Fruit fly (Drosophila melanogaster) whole organism, embryonic: ENCODE results near the gene spd-2.

Experiments used
- Atf3 ChIP-seq: fragments of 200-800 bp; sonication (Bioruptor generic); optimal IDR thresholded peaks from 3 replicates; lab custom pipeline; 2016; ENCODE audit warnings: missing biosample characterization, missing genetic modification characterization
- Bgb ChIP-seq: fragments of 200-800 bp; sonication (Bioruptor generic); IDR thresholded peaks from 2 replicates; pipeline ENCODE4 v1.3.6; 2022; ENCODE audit warnings: missing biosample characterization, missing genetic modification characterization; ENCODE audit not compliant: partially characterized antibody
- Blimp-1 ChIP-seq: fragments of 200-800 bp; sonication (Bioruptor generic); optimal IDR thresholded peaks from 3 replicates; lab custom pipeline; 2018; ENCODE audit warnings: missing biosample characterization, missing genetic modification characterization, mild to moderate bottlenecking, moderate library complexity, missing genetic modification reagents
- CG10147 ChIP-seq: fragments of 200-800 bp; sonication (Bioruptor generic); optimal IDR thresholded peaks from 2 replicates; lab custom pipeline; 2019; ENCODE audit warnings: missing biosample characterization, mild to moderate bottlenecking, missing genetic modification characterization, moderate library complexity
- CG10267 ChIP-seq: fragments of 200-800 bp; sonication (Bioruptor generic); optimal IDR thresholded peaks from 2 replicates; lab custom pipeline; 2018; ENCODE audit warnings: missing biosample characterization, mild to moderate bottlenecking, missing genetic modification characterization, moderate library complexity
- CG12071 ChIP-seq: fragments of 200-800 bp; sonication (Bioruptor generic); optimal IDR thresholded peaks from 3 replicates; lab custom pipeline; 2018; ENCODE audit warnings: missing biosample characterization, mild to moderate bottlenecking, missing genetic modification characterization
- CG13624 ChIP-seq: fragments of 200-800 bp; sonication (Bioruptor generic); optimal IDR thresholded peaks from 2 replicates; lab custom pipeline; 2016; ENCODE audit warnings: missing biosample characterization, missing genetic modification characterization
- CG13894 ChIP-seq: fragments of 200-800 bp; sonication (Bioruptor generic); optimal IDR thresholded peaks from 3 replicates; lab custom pipeline; 2018; ENCODE audit warnings: missing biosample characterization, mild to moderate bottlenecking, missing genetic modification characterization, moderate library complexity
- CG15269 ChIP-seq: fragments of 200-800 bp; sonication (Bioruptor generic); optimal IDR thresholded peaks from 2 replicates; lab custom pipeline; 2018; ENCODE audit warnings: missing biosample characterization, mild to moderate bottlenecking, missing genetic modification characterization, moderate library complexity
- CG1529 ChIP-seq: fragments of 200-800 bp; sonication (Bioruptor generic); optimal IDR thresholded peaks from 3 replicates; lab custom pipeline; 2018; ENCODE audit warnings: missing biosample characterization, missing genetic modification characterization
- CG1647 ChIP-seq: fragments of 200-800 bp; sonication (Bioruptor generic); optimal IDR thresholded peaks from 3 replicates; lab custom pipeline; 2016; ENCODE audit warnings: missing biosample characterization, missing genetic modification characterization
- CG17186 ChIP-seq: fragments of 200-800 bp; sonication (Bioruptor generic); optimal IDR thresholded peaks from 3 replicates; lab custom pipeline; 2017; ENCODE audit warnings: missing biosample characterization, missing genetic modification reagents, missing genetic modification characterization
- CG17829 ChIP-seq: fragments of 200-800 bp; optimal IDR thresholded peaks from 2 replicates; lab custom pipeline; 2019; ENCODE audit warnings: missing biosample characterization, mild to moderate bottlenecking, missing genetic modification characterization, moderate library complexity
- CG18476 ChIP-seq: fragments of 200-800 bp; sonication (Bioruptor generic); optimal IDR thresholded peaks from 2 replicates; lab custom pipeline; 2016; ENCODE audit warnings: missing biosample characterization, mild to moderate bottlenecking, missing genetic modification characterization
- CG32532 ChIP-seq: fragments of 200-800 bp; sonication (Bioruptor generic); IDR thresholded peaks from 2 replicates; pipeline ENCODE4 v1.3.6; 2022; ENCODE audit warnings: missing biosample characterization, missing genetic modification characterization
- CG3281 ChIP-seq: fragments of 200-800 bp; sonication (Bioruptor generic); optimal IDR thresholded peaks from 3 replicates; lab custom pipeline; 2017; ENCODE audit warnings: missing biosample characterization, mild to moderate bottlenecking, missing genetic modification characterization
- CG34422 ChIP-seq: fragments of 200-800 bp; sonication (Bioruptor generic); IDR thresholded peaks from 3 replicates; pipeline ENCODE4 v1.3.6; 2022; ENCODE audit warnings: missing biosample characterization, missing genetic modification characterization
- CG4617 ChIP-seq: fragments of 200-800 bp; sonication (Bioruptor generic); optimal IDR thresholded peaks from 3 replicates; lab custom pipeline; 2016; ENCODE audit warnings: missing biosample characterization, missing genetic modification characterization, borderline replicate concordance
- CG4854 ChIP-seq: fragments of 200-800 bp; sonication (Bioruptor generic); optimal IDR thresholded peaks from 2 replicates; lab custom pipeline; 2016; ENCODE audit warnings: missing biosample characterization, missing genetic modification characterization, inconsistent platforms
- CG6791 ChIP-seq: fragments of 200-800 bp; sonication (Bioruptor generic); IDR thresholded peaks from 3 replicates; pipeline ENCODE4 v1.3.6; 2022; ENCODE audit warnings: missing biosample characterization, missing genetic modification characterization; ENCODE audit not compliant: partially characterized antibody
- CG8388 ChIP-seq: fragments of 200-800 bp; sonication (Bioruptor generic); optimal IDR thresholded peaks from 2 replicates; lab custom pipeline; 2019; ENCODE audit warnings: missing biosample characterization, mild to moderate bottlenecking, missing genetic modification characterization, moderate library complexity
- CG8924 ChIP-seq: fragments of 200-800 bp; optimal IDR thresholded peaks from 3 replicates; lab custom pipeline; 2019; ENCODE audit warnings: missing biosample characterization, mild to moderate bottlenecking, missing genetic modification characterization, moderate library complexity
- CG8944 ChIP-seq: fragments of 200-800 bp; sonication (Bioruptor generic); optimal IDR thresholded peaks from 3 replicates; lab custom pipeline; 2016; ENCODE audit warnings: missing biosample characterization, missing genetic modification characterization
- CTCF ChIP-seq: fragments of 200-800 bp; sonication (Bioruptor generic); optimal IDR thresholded peaks from 2 replicates; lab custom pipeline; 2017; ENCODE audit warnings: missing biosample characterization, mild to moderate bottlenecking, missing genetic modification characterization, moderate library complexity
- E2f2 ChIP-seq: fragments of 200-800 bp; sonication (Bioruptor generic); IDR thresholded peaks from 2 replicates; pipeline ENCODE4 v1.3.6; 2022; ENCODE audit warnings: missing biosample characterization, missing genetic modification characterization
- H15 ChIP-seq: fragments of 200-800 bp; sonication (Bioruptor generic); IDR thresholded peaks from 3 replicates; pipeline ENCODE4 v1.3.6; 2022; ENCODE audit warnings: missing biosample characterization, missing genetic modification characterization
- Hsf ChIP-seq: fragments of 200-800 bp; sonication (Bioruptor generic); optimal IDR thresholded peaks from 3 replicates; lab custom pipeline; 2016; ENCODE audit warnings: missing biosample characterization, missing genetic modification characterization
- MBD-R2 ChIP-seq: fragments of 200-800 bp; sonication (Bioruptor generic); IDR thresholded peaks from 2 replicates; pipeline ENCODE4 v1.3.6; 2022; ENCODE audit warnings: missing biosample characterization, missing genetic modification characterization
- MTF-1 ChIP-seq: fragments of 200-800 bp; sonication (Bioruptor generic); optimal IDR thresholded peaks from 2 replicates; lab custom pipeline; 2018; ENCODE audit warnings: missing biosample characterization, mild to moderate bottlenecking, missing genetic modification characterization, borderline replicate concordance
- Mes4 ChIP-seq: fragments of 200-800 bp; sonication (Bioruptor generic); optimal IDR thresholded peaks from 2 replicates; lab custom pipeline; 2016; ENCODE audit warnings: missing biosample characterization, missing genetic modification characterization
- Oli ChIP-seq: fragments of 200-800 bp; sonication (Bioruptor generic); optimal IDR thresholded peaks from 2 replicates; lab custom pipeline; 2018; ENCODE audit warnings: missing biosample characterization, mild to moderate bottlenecking, missing genetic modification characterization, moderate library complexity
- Opbp ChIP-seq: fragments of 200-800 bp; sonication (Bioruptor generic); IDR thresholded peaks from 3 replicates; pipeline ENCODE4 v1.3.6; 2022; ENCODE audit warnings: missing biosample characterization, missing genetic modification characterization; ENCODE audit not compliant: partially characterized antibody
- Sox100B ChIP-seq: fragments of 200-800 bp; sonication (Bioruptor generic); optimal IDR thresholded peaks from 3 replicates; lab custom pipeline; 2018; ENCODE audit warnings: missing biosample characterization, mild to moderate bottlenecking, missing genetic modification characterization
- Xbp1 ChIP-seq: fragments of 200-800 bp; sonication (Bioruptor generic); optimal IDR thresholded peaks from 3 replicates; lab custom pipeline; 2016; ENCODE audit warnings: missing biosample characterization, mild to moderate bottlenecking, missing genetic modification characterization
- bcd ChIP-seq: fragments of 200-800 bp; sonication (Bioruptor generic); optimal IDR thresholded peaks from 2 replicates; lab custom pipeline; 2017; ENCODE audit warnings: missing biosample characterization, mild to moderate bottlenecking, missing genetic modification characterization
- bsh ChIP-seq, 2 experiments: fragments of 200-800 bp; sonication (Bioruptor generic); optimal IDR thresholded peaks; 2 replicates each; lab custom pipeline; 2017 to 2018; ENCODE audit warnings: mild to moderate bottlenecking in 2 of 2, missing biosample characterization in 2 of 2, missing genetic modification characterization in 2 of 2, moderate library complexity in 1 of 2
- ci ChIP-seq: fragments of 200-800 bp; sonication (Bioruptor generic); IDR thresholded peaks from 3 replicates; pipeline ENCODE4 v1.3.6; 2022; ENCODE audit warnings: missing biosample characterization, missing genetic modification characterization
- dmrt99B ChIP-seq: fragments of 200-800 bp; sonication (Bioruptor generic); optimal IDR thresholded peaks from 2 replicates; lab custom pipeline; 2018; ENCODE audit warnings: missing biosample characterization, mild to moderate bottlenecking, missing genetic modification characterization, moderate library complexity
- eve ChIP-seq, 2 experiments: fragments of >200 bp; optimal IDR thresholded peaks; 2 replicates each; lab custom pipeline; 2017; ENCODE audit warnings: missing biosample characterization in 2 of 2, missing genetic modification characterization in 2 of 2
- ewg ChIP-seq: fragments of 200-800 bp; sonication (Bioruptor generic); optimal IDR thresholded peaks from 3 replicates; lab custom pipeline; 2017; ENCODE audit warnings: mild to moderate bottlenecking, missing biosample characterization, missing genetic modification reagents, missing genetic modification characterization
- fd102C ChIP-seq: fragments of 200-800 bp; sonication (Bioruptor generic); optimal IDR thresholded peaks from 2 replicates; lab custom pipeline; 2018; ENCODE audit warnings: missing biosample characterization, mild to moderate bottlenecking, missing genetic modification characterization, moderate library complexity
- fd64A ChIP-seq: fragments of 200-800 bp; sonication (Bioruptor generic); optimal IDR thresholded peaks from 3 replicates; lab custom pipeline; 2018; ENCODE audit warnings: missing biosample characterization, mild to moderate bottlenecking, missing genetic modification characterization
- ind ChIP-seq: fragments of 200-800 bp; sonication (Bioruptor generic); optimal IDR thresholded peaks from 3 replicates; lab custom pipeline; 2016; ENCODE audit warnings: missing biosample characterization, missing genetic modification characterization
- kay ChIP-seq: fragments of 200-800 bp; sonication (Bioruptor generic); optimal IDR thresholded peaks from 2 replicates; lab custom pipeline; 2016; ENCODE audit warnings: missing biosample characterization, missing genetic modification characterization
- nom ChIP-seq: fragments of 200-800 bp; sonication (Bioruptor generic); optimal IDR thresholded peaks from 2 replicates; lab custom pipeline; 2017; ENCODE audit warnings: missing biosample characterization, missing genetic modification characterization, mild to moderate bottlenecking, moderate library complexity, missing genetic modification reagents
- peb ChIP-seq: fragments of 200-800 bp; sonication (Bioruptor generic); IDR thresholded peaks from 2 replicates; pipeline ENCODE4 v1.3.6; 2022; ENCODE audit warnings: missing biosample characterization, missing genetic modification characterization
- row ChIP-seq: fragments of 200-800 bp; sonication (Bioruptor generic); IDR thresholded peaks from 3 replicates; pipeline ENCODE4 v1.3.6; 2022; ENCODE audit warnings: missing biosample characterization, missing genetic modification characterization
- stwl ChIP-seq: fragments of 200-800 bp; sonication (Bioruptor generic); optimal IDR thresholded peaks from 3 replicates; lab custom pipeline; 2018; ENCODE audit warnings: missing biosample characterization, mild to moderate bottlenecking, missing genetic modification characterization, moderate library complexity
- tna ChIP-seq: fragments of 200-800 bp; sonication (Bioruptor generic); IDR thresholded peaks from 2 replicates; pipeline ENCODE4 v1.3.6; 2022; ENCODE audit warnings: missing biosample characterization, missing genetic modification characterization; ENCODE audit not compliant: partially characterized antibody
- tup ChIP-seq: fragments of 200-800 bp; sonication (Bioruptor generic); optimal IDR thresholded peaks from 2 replicates; lab custom pipeline; 2016; ENCODE audit warnings: missing biosample characterization, mild to moderate bottlenecking, missing genetic modification characterization, moderate library complexity
- zen ChIP-seq: fragments of 200-800 bp; sonication (Bioruptor generic); optimal IDR thresholded peaks from 3 replicates; lab custom pipeline; 2018; ENCODE audit warnings: missing biosample characterization, mild to moderate bottlenecking, missing genetic modification characterization, moderate library complexity

Gene spd-2

DNA sequence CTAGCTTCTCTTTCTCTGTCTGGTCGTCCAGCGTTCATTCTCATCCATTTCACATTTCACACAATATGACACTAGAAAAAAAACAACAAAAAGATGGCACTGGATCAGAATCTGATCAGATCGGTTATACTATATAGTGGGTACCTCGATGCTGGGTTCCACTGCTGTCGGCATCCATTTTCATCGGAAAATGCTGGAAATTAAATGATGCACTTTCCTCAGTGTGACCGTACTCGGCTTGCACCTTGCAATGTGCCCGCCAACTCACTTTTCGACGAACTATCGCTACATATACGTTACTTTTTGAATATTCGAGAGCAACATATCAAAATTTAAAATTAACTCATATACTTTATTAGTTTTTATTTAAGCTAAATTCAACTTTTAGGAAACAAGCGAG lies 4.0 kb downstream of the spd-2 start, which contains the start of gene tra (continued):
- TF ChIP-seq CG6791 (GFP tag; lab: Robert Waterston, UW) (peak; percentile 70), eve (GFP tag; optimal IDR thresholded peaks at IDR 0.05; lab: Kevin White, UChicago) (no peak), tup (GFP tag; lab: Kevin White, UChicago) (no peak), CG12071 (no peak), CG8944 (GFP tag; lab: Kevin White, UChicago) (no peak), CG4617 (peak; percentile 75), fd64A (GFP tag; lab: Kevin White, UChicago) (no peak), Xbp1 (GFP tag; lab: Kevin White, UChicago) (no peak), Blimp-1 (GFP tag; lab: Kevin White, UChicago) (no peak), CG18476 (GFP tag; lab: Kevin White, UChicago) (no peak), bcd (GFP tag; lab: Kevin White, UChicago) (no peak), tna (GFP tag; lab: Robert Waterston, UW) (peak; percentile 50; the same call in 1 of the 2 replicates), H15 (GFP tag; lab: Robert Waterston, UW) (no peak), CG17186 (GFP tag; lab: Kevin White, UChicago) (peak; percentile 31), CG8388 (GFP tag; lab: Kevin White, UChicago) (no peak), CG3281 (GFP tag; lab: Kevin White, UChicago) (no peak), CG4854 (GFP tag; lab: Kevin White, UChicago) (no peak), CG13624 (GFP tag; lab: Kevin White, UChicago) (no peak), Mes4 (GFP tag; lab: Kevin White, UChicago) (no peak), CG1647 (GFP tag; lab: Kevin White, UChicago) (no peak), MBD-R2 (GFP tag; lab: Robert Waterston, UW) (peak; percentile 59), E2f2 (GFP tag; lab: Robert Waterston, UW) (peak; percentile 76), zen (tag; lab: Kevin White, UChicago) (peak; percentile 27), Opbp (GFP tag; lab: Robert Waterston, UW) (peak; percentile 83), Bgb (GFP tag; lab: Robert Waterston, UW) (peak; percentile 57), fd102C (GFP tag; lab: Kevin White, UChicago) (no peak), stwl (tag; lab: Kevin White, UChicago) (peak; percentile 64), MTF-1 (GFP tag; lab: Kevin White, UChicago) (no peak), ewg (GFP tag; lab: Kevin White, UChicago) (no peak), ind (GFP tag; lab: Kevin White, UChicago) (no peak), ci (no peak), nom (peak; percentile 36), Sox100B (GFP tag; lab: Kevin White, UChicago) (no peak), CG10267 (tag; lab: Kevin White, UChicago) (peak; percentile 45), Oli (tag; lab: Kevin White, UChicago) (no peak), CG34422 (GFP tag; lab: Robert Waterston, UW) (no peak), CTCF (GFP tag; lab: Kevin White, UChicago) (peak; percentile 12), kay (GFP tag; lab: Kevin White, UChicago) (no peak), CG8924 (no peak), row (0 out of 3 replicates have a peak, but pooled peaks have one; percentile 11), CG1529 (GFP tag; lab: Kevin White, UChicago) (no peak), Hsf (GFP tag; lab: Kevin White, UChicago) (no peak), bsh (GFP tag; optimal IDR thresholded peaks at IDR 0.05; lab: Kevin White, UChicago) (no peak), CG32532 (GFP tag; lab: Robert Waterston, UW) (no peak), peb (GFP tag; lab: Robert Waterston, UW) (no peak), CG10147 (GFP tag; lab: Kevin White, UChicago) (no peak), Atf3 (GFP tag; lab: Kevin White, UChicago) (no peak), CG15269 (tag; lab: Kevin White, UChicago) (no peak), dmrt99B (tag; lab: Kevin White, UChicago) (no peak), CG13894 (no peak), CG17829 (tag; lab: Kevin White, UChicago) (peak; percentile 26)
